Worm (Caenorhabditis elegans) whole organism, young adult: ENCODE measurements around the gene rbm-26.

ENCODE experiments used
- B0336.3 ChIP-seq: fragments of 200-800 bp; sonication (Bioruptor generic); IDR thresholded peaks from 2 replicates; pipeline ENCODE4 v1.3.6; 2022; ENCODE audit warnings: missing genetic modification characterization, missing compliant biosample characterization
- F57C9.4 ChIP-seq: sonication (generic microtip); optimal IDR thresholded peaks from 2 replicates; lab custom pipeline; 2017; ENCODE audit warnings: mild to moderate bottlenecking, missing genetic modification characterization, missing compliant biosample characterization
- K11D2.4 ChIP-seq: fragments of 200-800 bp; sonication (Bioruptor generic); IDR thresholded peaks from 2 replicates; pipeline ENCODE4 v1.3.6; 2022; ENCODE audit warnings: missing genetic modification reagents, missing genetic modification characterization, missing compliant biosample characterization
- Y53G8AR.9 ChIP-seq: fragments of 200-800 bp; sonication (Bioruptor generic); conservative IDR thresholded peaks from 2 replicates; pipeline ENCODE4 v1.3.6; 2022; ENCODE audit warnings: missing genetic modification reagents, missing genetic modification characterization, missing compliant biosample characterization
- Y56A3A.18 ChIP-seq: fragments of 200-800 bp; sonication (Bioruptor generic); IDR thresholded peaks from 2 replicates; pipeline ENCODE4 v1.3.6; 2022; ENCODE audit warnings: missing genetic modification reagents, missing genetic modification characterization, missing compliant biosample characterization
- Y67H2A.10 ChIP-seq: fragments of 200-800 bp; sonication (Bioruptor generic); conservative IDR thresholded peaks from 2 replicates; pipeline ENCODE4 v1.3.6; 2022; ENCODE audit warnings: missing genetic modification reagents, missing genetic modification characterization, missing compliant biosample characterization
- Y79H2A.3 ChIP-seq: fragments of 200-800 bp; sonication (Bioruptor generic); conservative IDR thresholded peaks from 2 replicates; pipeline ENCODE4 v1.3.6; 2022; ENCODE audit warnings: missing genetic modification reagents, missing genetic modification characterization, missing compliant biosample characterization
- ama-1 ChIP-seq, 3 experiments: fragments of 150-350 bp in 1 of 3; sonication (generic microtip) in 2 of 3; optimal IDR thresholded peaks; 2 replicates each; lab custom pipeline; 2014 to 2018; ENCODE audit warnings: missing biosample characterization in 2 of 3, missing genetic modification characterization in 2 of 3, missing genetic modification reagents in 2 of 3
- aptf-2 ChIP-seq: fragments of 200-800 bp; sonication (Bioruptor generic); conservative IDR thresholded peaks from 2 replicates; pipeline ENCODE4 v1.3.6; 2022; ENCODE audit warnings: missing genetic modification reagents, missing genetic modification characterization, missing compliant biosample characterization
- athp-1 ChIP-seq: sonication (generic microtip); optimal IDR thresholded peaks from 2 replicates; lab custom pipeline; 2017; ENCODE audit warnings: mild to moderate bottlenecking, missing genetic modification characterization, missing compliant biosample characterization
- cebp-2 ChIP-seq: fragments of 200-800 bp; sonication (Bioruptor generic); IDR thresholded peaks from 2 replicates; pipeline ENCODE4 v1.3.6; 2022; ENCODE audit warnings: missing genetic modification characterization, missing compliant biosample characterization
- ceh-100 ChIP-seq: fragments of 200-800 bp; sonication (Bioruptor generic); IDR thresholded peaks from 2 replicates; pipeline ENCODE4 v1.3.6; 2022; ENCODE audit warnings: missing genetic modification reagents, missing genetic modification characterization, missing compliant biosample characterization
- die-1 ChIP-seq: sonication (generic microtip); optimal IDR thresholded peaks from 2 replicates; lab custom pipeline; 2016; ENCODE audit warnings: missing genotype, mild to moderate bottlenecking, missing genetic modification characterization, missing compliant biosample characterization
- dox-1 ChIP-seq: fragments of 200-800 bp; sonication (Bioruptor generic); IDR thresholded peaks from 2 replicates; pipeline ENCODE4 v1.3.6; 2022; ENCODE audit warnings: missing genetic modification reagents, missing genetic modification characterization, missing compliant biosample characterization
- dpl-1 ChIP-seq: fragments of 150-350 bp; optimal IDR thresholded peaks from 2 replicates; lab custom pipeline; 2014; ENCODE audit warnings: missing biosample characterization, missing genetic modification reagents, missing genetic modification characterization
- efl-1 ChIP-seq: fragments of 150-350 bp; optimal IDR thresholded peaks from 2 replicates; lab custom pipeline; 2014; ENCODE audit warnings: missing biosample characterization, missing genetic modification reagents, missing genetic modification characterization
- egl-18 ChIP-seq: fragments of 200-800 bp; sonication (Bioruptor generic); IDR thresholded peaks from 2 replicates; pipeline ENCODE4 v1.3.6; 2022; ENCODE audit warnings: missing genetic modification reagents, missing genetic modification characterization, missing compliant biosample characterization
- egl-44 ChIP-seq: fragments of 200-800 bp; sonication (Bioruptor generic); IDR thresholded peaks from 2 replicates; pipeline ENCODE4 v1.3.6; 2022; ENCODE audit warnings: missing genetic modification reagents, missing genetic modification characterization, missing compliant biosample characterization
- hlh-12 ChIP-seq: sonication (generic microtip); optimal IDR thresholded peaks from 2 replicates; lab custom pipeline; 2016; ENCODE audit warnings: missing genetic modification characterization, missing compliant biosample characterization
- hmg-1.2 ChIP-seq: fragments of 200-800 bp; sonication (Bioruptor generic); IDR thresholded peaks from 2 replicates; pipeline ENCODE4 v1.3.6; 2022; ENCODE audit warnings: missing genetic modification reagents, missing genetic modification characterization, missing compliant biosample characterization
- hrde-1 ChIP-seq: sonication (generic microtip); optimal IDR thresholded peaks from 2 replicates; lab custom pipeline; 2016; ENCODE audit warnings: missing genetic modification characterization, mild to moderate bottlenecking, missing compliant biosample characterization, moderate library complexity, missing genotype, missing genetic modification reagents, borderline replicate concordance
- hsf-1 ChIP-seq: fragments of 200-800 bp; sonication (Bioruptor generic); IDR thresholded peaks from 2 replicates; pipeline ENCODE4 v1.3.6; 2022; ENCODE audit warnings: missing genetic modification reagents, missing genetic modification characterization, missing compliant biosample characterization
- lag-1 ChIP-seq: fragments of 200-800 bp; sonication (Bioruptor generic); IDR thresholded peaks from 2 replicates; pipeline ENCODE4 v1.3.6; 2022; ENCODE audit warnings: missing genetic modification reagents, missing genetic modification characterization, missing compliant biosample characterization
- let-526 ChIP-seq: fragments of 200-800 bp; sonication (Bioruptor generic); IDR thresholded peaks from 2 replicates; pipeline ENCODE4 v1.3.6; 2022; ENCODE audit warnings: missing genetic modification reagents, missing genetic modification characterization, missing compliant biosample characterization
- let-607 ChIP-seq, 2 experiments: fragments of 200-800 bp in 1 of 2; sonication (Bioruptor generic) in 1 of 2; sonication (generic microtip) in 1 of 2; optimal IDR thresholded peaks; 2 replicates each; lab custom pipeline; 2016 to 2018; ENCODE audit warnings: mild to moderate bottlenecking in 2 of 2, missing compliant biosample characterization in 2 of 2, missing genetic modification characterization in 2 of 2, moderate library complexity in 2 of 2, missing genotype in 1 of 2
- lsl-1 ChIP-seq: fragments of 200-800 bp; sonication (Bioruptor generic); optimal IDR thresholded peaks from 2 replicates; lab custom pipeline; 2018; ENCODE audit warnings: mild to moderate bottlenecking, missing genetic modification characterization, moderate library complexity, missing compliant biosample characterization
- madf-10 ChIP-seq: sonication (generic microtip); optimal IDR thresholded peaks from 2 replicates; lab custom pipeline; 2016; ENCODE audit warnings: mild to moderate bottlenecking, missing genetic modification characterization, missing compliant biosample characterization
- madf-3 ChIP-seq: fragments of 200-800 bp; sonication (Bioruptor generic); IDR thresholded peaks from 2 replicates; pipeline ENCODE4 v1.3.6; 2022; ENCODE audit warnings: missing genetic modification reagents, missing genetic modification characterization, missing compliant biosample characterization
- nfyb-1 ChIP-seq: fragments of 200-800 bp; sonication (Bioruptor generic); IDR thresholded peaks from 2 replicates; pipeline ENCODE4 v1.3.6; 2022; ENCODE audit warnings: missing genetic modification reagents, missing genetic modification characterization, missing compliant biosample characterization
- nhr-80 ChIP-seq: sonication (generic microtip); optimal IDR thresholded peaks from 2 replicates; lab custom pipeline; 2016; ENCODE audit warnings: missing genetic modification characterization, missing compliant biosample characterization
- nhr-90 ChIP-seq: sonication (generic microtip); optimal IDR thresholded peaks from 2 replicates; lab custom pipeline; 2016; ENCODE audit warnings: missing genotype, mild to moderate bottlenecking, missing genetic modification characterization, missing compliant biosample characterization
- pha-4 ChIP-seq: fragments of 150-350 bp; sonication (generic microtip); optimal IDR thresholded peaks from 2 replicates; lab custom pipeline; 2014; ENCODE audit warnings: missing biosample characterization, missing genetic modification reagents, missing genetic modification characterization
- repo-1 ChIP-seq: sonication (generic microtip); optimal IDR thresholded peaks from 2 replicates; lab custom pipeline; 2017; ENCODE audit warnings: mild to moderate bottlenecking, missing genetic modification characterization, missing compliant biosample characterization
- sea-2 ChIP-seq: fragments of 200-800 bp; sonication (Bioruptor generic); IDR thresholded peaks from 2 replicates; pipeline ENCODE4 v1.3.6; 2022; ENCODE audit warnings: missing genetic modification characterization, missing compliant biosample characterization
- snpc-3.4 ChIP-seq: sonication (generic microtip); optimal IDR thresholded peaks from 2 replicates; lab custom pipeline; 2017; ENCODE audit warnings: missing genetic modification characterization, mild to moderate bottlenecking, missing compliant biosample characterization, antibody characterized with exemption, moderate library complexity, missing genotype, missing genetic modification reagents
- tlf-1 ChIP-seq: fragments of 200-800 bp; sonication (Bioruptor generic); optimal IDR thresholded peaks from 2 replicates; lab custom pipeline; 2018; ENCODE audit warnings: mild to moderate bottlenecking, missing genetic modification characterization, missing compliant biosample characterization
- zfh-2 ChIP-seq: fragments of 200-800 bp; sonication (Bioruptor generic); conservative IDR thresholded peaks from 2 replicates; pipeline ENCODE4 v1.3.6; 2022; ENCODE audit warnings: missing genetic modification reagents, missing genetic modification characterization, missing compliant biosample characterization
- zim-3 ChIP-seq: sonication (generic microtip); optimal IDR thresholded peaks from 2 replicates; lab custom pipeline; 2017; ENCODE audit warnings: mild to moderate bottlenecking, missing genetic modification characterization, moderate library complexity, missing compliant biosample characterization
- ztf-25 ChIP-seq: fragments of 200-800 bp; sonication (Bioruptor generic); IDR thresholded peaks from 2 replicates; pipeline ENCODE4 v1.3.6; 2022; ENCODE audit warnings: missing genetic modification reagents, missing genetic modification characterization, missing compliant biosample characterization
- ztf-26 ChIP-seq: sonication (generic microtip); optimal IDR thresholded peaks from 2 replicates; lab custom pipeline; 2017; ENCODE audit warnings: missing genetic modification characterization, missing compliant biosample characterization
- ztf-28 ChIP-seq: fragments of 200-800 bp; sonication (Bioruptor generic); IDR thresholded peaks from 2 replicates; pipeline ENCODE4 v1.3.6; 2022; ENCODE audit warnings: missing genetic modification reagents, missing genetic modification characterization, missing compliant biosample characterization

Gene rbm-26

ce11 chrIII:5711881-5712643 lies 720 bp downstream of the rbm-26 start:
- TF ChIP-seq dpl-1 (GFP tag; lab: Kevin White, UChicago) (no peak), hmg-1.2 (GFP tag; lab: Robert Waterston, UW) (no peak), B0336.3 (GFP tag; lab: Robert Waterston, UW) (0 out of 2 replicates have a peak, but pooled peaks have one; percentile 25), zfh-2 (GFP tag; lab: Robert Waterston, UW) (peak; percentile 58; the same call in 1 of the 2 replicates)

- TF ChIP-seq ama-1 (optimal IDR thresholded peaks at IDR 0.05; lab: Kevin White, UChicago) (peak; percentile 11), ama-1 (GFP tag; optimal IDR thresholded peaks at IDR 0.05; lab: Kevin White, UChicago) (peak in 1 of 2 experiments; percentile 84), B0336.3 (GFP tag; lab: Robert Waterston, UW) (peak; percentile 84), nhr-80 (tag; lab: Kevin White, UChicago) (no peak), K11D2.4 (GFP tag; lab: Robert Waterston, UW) (no peak), tlf-1 (GFP tag; lab: Kevin White, UChicago) (peak; percentile 30), F57C9.4 (tag; lab: Kevin White, UChicago) (no peak)
Observed at ce11 chrIII:5714230-5714983, 3.1 kb downstream of the rbm-26 start, which contains the start of gene arf-1. Gene arf-1 (plus strand): TSS chrIII:5714886.

ce11 chrIII:5714984-5715454 lies 3.7 kb downstream of the rbm-26 start:
- TF ChIP-seq pha-4 (tag; lab: Kevin White, UChicago) (no peak), egl-18 (no peak), ztf-28 (no peak), lag-1 (no peak), cebp-2 (GFP tag; lab: Robert Waterston, UW) (no peak), athp-1 (tag; lab: Kevin White, UChicago) (no peak), die-1 (tag; lab: Kevin White, UChicago) (no peak), hrde-1 (tag; lab: Kevin White, UChicago) (no peak), madf-10 (tag; lab: Kevin White, UChicago) (no peak), ceh-100 (GFP tag; lab: Robert Waterston, UW) (no peak), K11D2.4 (GFP tag; lab: Robert Waterston, UW) (no peak), hlh-12 (tag; lab: Kevin White, UChicago) (no peak), Y56A3A.18 (0 out of 2 replicates have a peak, but pooled peaks have one; percentile 23), aptf-2 (GFP tag; lab: Robert Waterston, UW) (no peak), nfyb-1 (GFP tag; lab: Robert Waterston, UW) (0 out of 2 replicates have a peak, but pooled peaks have one; percentile 11), Y67H2A.10 (GFP tag; lab: Robert Waterston, UW) (no peak), repo-1 (no peak), let-526 (no peak), snpc-3.4 (tag; lab: Kevin White, UChicago) (peak; percentile 50), Y53G8AR.9 (GFP tag; lab: Robert Waterston, UW) (peak; percentile 64; the same call in 1 of the 2 replicates), lsl-1 (GFP tag; lab: Kevin White, UChicago) (no peak), efl-1 (GFP tag; lab: Kevin White, UChicago) (peak; percentile 1), nhr-90 (tag; lab: Kevin White, UChicago) (no peak), B0336.3 (GFP tag; lab: Robert Waterston, UW) (peak; percentile 50; the same call in 1 of the 2 replicates), hsf-1 (no peak), egl-44 (no peak), ama-1 (optimal IDR thresholded peaks at IDR 0.05; lab: Kevin White, UChicago) (no peak), ama-1 (GFP tag; optimal IDR thresholded peaks at IDR 0.05; lab: Kevin White, UChicago) (no peak), zim-3 (tag; lab: Kevin White, UChicago) (no peak), dox-1 (GFP tag; lab: Robert Waterston, UW) (no peak), madf-3 (0 out of 2 replicates have a peak, but pooled peaks have one; percentile 47), ztf-25 (GFP tag; lab: Robert Waterston, UW) (no peak), Y79H2A.3 (GFP tag; lab: Robert Waterston, UW) (no peak), sea-2 (no peak), ztf-26 (tag; lab: Kevin White, UChicago) (no peak), let-607 (tag; optimal IDR thresholded peaks at IDR 0.05; lab: Kevin White, UChicago) (peak in 1 of 2 experiments; percentile 90)
